Worm (Caenorhabditis elegans) whole organism, L2 larva: Measurements from ENCODE around the gene srb-6.

Experiments used
- crh-2 ChIP-seq: sonication (generic microtip); optimal IDR thresholded peaks from 2 replicates; lab custom pipeline; 2017; ENCODE audit warnings: missing biosample characterization, missing genetic modification characterization
- elt-3 ChIP-seq: sonication (generic microtip); optimal IDR thresholded peaks from 2 replicates; lab custom pipeline; 2017; ENCODE audit warnings: missing biosample characterization, missing genetic modification characterization
- nhr-25 ChIP-seq: fragments of 150-350 bp; sonication (generic microtip); optimal IDR thresholded peaks from 3 replicates; lab custom pipeline; 2014; ENCODE audit warnings: missing biosample characterization, missing genetic modification characterization

DNA sequence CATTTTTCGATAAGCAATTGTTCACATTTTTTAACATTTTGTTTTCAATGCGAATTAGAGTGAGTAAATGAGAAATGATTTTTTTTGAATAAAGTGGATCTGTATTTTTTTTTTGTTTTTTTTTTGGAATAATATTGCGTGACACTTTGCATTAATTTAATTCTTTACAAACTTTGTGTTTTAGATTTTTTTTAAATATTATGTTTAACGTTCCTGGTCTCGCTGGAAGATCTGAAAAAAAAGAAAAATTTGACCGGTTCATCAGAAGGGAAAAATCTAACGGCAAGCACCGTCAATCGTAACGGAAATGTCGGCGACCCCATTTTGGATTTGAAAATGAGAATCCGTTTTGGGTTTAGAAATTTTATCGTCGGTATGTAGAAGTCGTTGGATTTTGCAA is 5.3 kb upstream of the srb-6 start, which contains the start of gene cdc-25.4:
- TF ChIP-seq crh-2 (tag; lab: Kevin White, UChicago) (no peak), nhr-25 (no peak), elt-3 (tag; lab: Kevin White, UChicago) (no peak)
